Fruit fly (Drosophila melanogaster) whole organism, embryonic: Measurements from ENCODE around the gene CG33203.

Experiments used
- ATbp ChIP-seq: fragments of 200-800 bp; sonication (Bioruptor generic); optimal IDR thresholded peaks from 2 replicates; lab custom pipeline; 2017; ENCODE audit warnings: missing biosample characterization, mild to moderate bottlenecking, missing genetic modification characterization, missing genetic modification reagents
- Asciz ChIP-seq: fragments of 200-800 bp; sonication (Bioruptor generic); optimal IDR thresholded peaks from 2 replicates; lab custom pipeline; 2017; ENCODE audit warnings: missing biosample characterization, mild to moderate bottlenecking, missing genetic modification characterization, missing genetic modification reagents
- Atf-2 ChIP-seq: fragments of 200-800 bp; sonication (Bioruptor generic); optimal IDR thresholded peaks from 2 replicates; lab custom pipeline; 2016; ENCODE audit warnings: missing biosample characterization, missing genetic modification characterization
- Awh ChIP-seq: fragments of 200-800 bp; sonication (Bioruptor generic); IDR thresholded peaks from 2 replicates; pipeline ENCODE4, ENCODE4 v1.3.6; 2022; ENCODE audit warnings: missing biosample characterization, missing genetic modification characterization
- CG10431 ChIP-seq: fragments of 200-800 bp; sonication (Bioruptor generic); optimal IDR thresholded peaks from 3 replicates; lab custom pipeline; 2018; ENCODE audit warnings: missing biosample characterization, mild to moderate bottlenecking, missing genetic modification characterization
- CG10959 ChIP-seq: fragments of 200-800 bp; sonication (Bioruptor generic); IDR thresholded peaks from 2 replicates; pipeline ENCODE4 v1.3.6; 2022; ENCODE audit warnings: missing biosample characterization, missing genetic modification characterization
- CG12071 ChIP-seq: fragments of 200-800 bp; sonication (Bioruptor generic); optimal IDR thresholded peaks from 3 replicates; lab custom pipeline; 2018; ENCODE audit warnings: missing biosample characterization, mild to moderate bottlenecking, missing genetic modification characterization
- CG14050 ChIP-seq: fragments of 200-800 bp; sonication (Bioruptor generic); IDR thresholded peaks from 3 replicates; pipeline ENCODE4 v1.3.6; 2022; ENCODE audit warnings: missing biosample characterization, missing genetic modification characterization
- CG14667 ChIP-seq: fragments of 200-800 bp; sonication (Bioruptor generic); IDR thresholded peaks from 2 replicates; pipeline ENCODE4 v1.3.6; 2022; ENCODE audit warnings: missing biosample characterization, missing genetic modification characterization
- CG16863 ChIP-seq: fragments of 200-800 bp; sonication (Bioruptor generic); optimal IDR thresholded peaks from 3 replicates; lab custom pipeline; 2016; ENCODE audit warnings: missing biosample characterization, missing genetic modification characterization
- CG17568 ChIP-seq: fragments of 200-800 bp; sonication (Bioruptor generic); optimal IDR thresholded peaks from 2 replicates; lab custom pipeline; 2018; ENCODE audit warnings: missing biosample characterization, mild to moderate bottlenecking, missing genetic modification characterization, moderate library complexity
- CG18262 ChIP-seq: fragments of 200-800 bp; optimal IDR thresholded peaks from 3 replicates; lab custom pipeline; 2019; ENCODE audit warnings: missing biosample characterization, mild to moderate bottlenecking, missing genetic modification characterization, moderate library complexity
- CG2875 ChIP-seq: fragments of 200-800 bp; sonication (Bioruptor generic); optimal IDR thresholded peaks from 2 replicates; lab custom pipeline; 2017; ENCODE audit warnings: missing biosample characterization, mild to moderate bottlenecking, missing genetic modification characterization, missing genetic modification reagents
- CG30403 ChIP-seq: fragments of 200-800 bp; sonication (Bioruptor generic); optimal IDR thresholded peaks from 3 replicates; lab custom pipeline; 2016; ENCODE audit warnings: missing biosample characterization, missing genetic modification characterization
- CG4854 ChIP-seq: fragments of 200-800 bp; sonication (Bioruptor generic); optimal IDR thresholded peaks from 2 replicates; lab custom pipeline; 2016; ENCODE audit warnings: missing biosample characterization, missing genetic modification characterization, inconsistent platforms
- CG7357 ChIP-seq: fragments of 200-800 bp; sonication (Bioruptor generic); IDR thresholded peaks from 3 replicates; pipeline ENCODE4 v1.3.6; 2022; ENCODE audit warnings: missing biosample characterization, missing genetic modification characterization
- CG7928 ChIP-seq: fragments of 200-800 bp; sonication (Bioruptor generic); optimal IDR thresholded peaks from 2 replicates; lab custom pipeline; 2017; ENCODE audit warnings: missing biosample characterization, mild to moderate bottlenecking, missing genetic modification characterization
- CoRest ChIP-seq: fragments of 200-800 bp; sonication (Bioruptor generic); optimal IDR thresholded peaks from 3 replicates; lab custom pipeline; 2018; ENCODE audit warnings: missing biosample characterization, mild to moderate bottlenecking, missing genetic modification characterization, moderate library complexity
- D ChIP-seq, 2 experiments: fragments of 200-800 bp in 1 of 2; fragments of >200 bp in 1 of 2; sonication (Bioruptor generic) in 1 of 2; optimal IDR thresholded peaks; 2 replicates in 1 of 2; 3 replicates in 1 of 2; lab custom pipeline; 2017; ENCODE audit warnings: mild to moderate bottlenecking in 1 of 2, missing biosample characterization in 1 of 2, missing genetic modification characterization in 1 of 2, missing genetic modification reagents in 1 of 2
- Dbx ChIP-seq: fragments of 200-800 bp; sonication (Bioruptor generic); IDR thresholded peaks from 3 replicates; pipeline ENCODE4 v1.3.6; 2022; ENCODE audit warnings: missing biosample characterization, missing genetic modification characterization
- E2f1 ChIP-seq: fragments of 200-800 bp; sonication (Bioruptor generic); IDR thresholded peaks from 2 replicates; pipeline ENCODE4 v1.3.6; 2022; ENCODE audit warnings: missing biosample characterization, missing genetic modification characterization
- Eip74EF ChIP-seq, 2 experiments: fragments of 200-800 bp in 1 of 2; fragments of >200 bp in 1 of 2; sonication (Bioruptor generic) in 1 of 2; optimal IDR thresholded peaks; 2 replicates each; lab custom pipeline; 2017 to 2019; ENCODE audit warnings: missing biosample characterization in 2 of 2, missing genetic modification characterization in 2 of 2, mild to moderate bottlenecking in 1 of 2, moderate library complexity in 1 of 2
- Hey ChIP-seq: fragments of 200-800 bp; sonication (Bioruptor generic); optimal IDR thresholded peaks from 3 replicates; lab custom pipeline; 2018; ENCODE audit warnings: missing biosample characterization, mild to moderate bottlenecking, missing genetic modification characterization
- Lim3 ChIP-seq: fragments of 200-800 bp; sonication (Bioruptor generic); IDR thresholded peaks from 2 replicates; pipeline ENCODE4 v1.3.6; 2022; ENCODE audit warnings: missing biosample characterization, missing genetic modification characterization
- Myb ChIP-seq: fragments of 200-800 bp; sonication (Bioruptor generic); optimal IDR thresholded peaks from 2 replicates; lab custom pipeline; 2016; ENCODE audit warnings: missing biosample characterization, missing genetic modification characterization
- Oli ChIP-seq: fragments of 200-800 bp; sonication (Bioruptor generic); optimal IDR thresholded peaks from 2 replicates; lab custom pipeline; 2018; ENCODE audit warnings: missing biosample characterization, mild to moderate bottlenecking, missing genetic modification characterization, moderate library complexity
- Optix ChIP-seq: fragments of 200-800 bp; sonication (Bioruptor generic); IDR thresholded peaks from 3 replicates; pipeline ENCODE4 v1.3.6; 2022; ENCODE audit warnings: missing biosample characterization, missing genetic modification characterization
- Sox100B ChIP-seq: fragments of 200-800 bp; sonication (Bioruptor generic); optimal IDR thresholded peaks from 3 replicates; lab custom pipeline; 2018; ENCODE audit warnings: missing biosample characterization, mild to moderate bottlenecking, missing genetic modification characterization
- Sry-δ ChIP-seq: fragments of 200-800 bp; sonication (Bioruptor generic); optimal IDR thresholded peaks from 2 replicates; lab custom pipeline; 2016; ENCODE audit warnings: missing biosample characterization, missing genetic modification characterization
- Vsx1 ChIP-seq: fragments of 200-800 bp; sonication (Bioruptor generic); optimal IDR thresholded peaks from 2 replicates; lab custom pipeline; 2017; ENCODE audit warnings: missing biosample characterization, mild to moderate bottlenecking, missing genetic modification characterization, missing genetic modification reagents
- ac ChIP-seq: fragments of 200-800 bp; sonication (Bioruptor generic); optimal IDR thresholded peaks from 3 replicates; lab custom pipeline; 2017; ENCODE audit warnings: missing biosample characterization, mild to moderate bottlenecking, missing genetic modification characterization
- dan ChIP-seq: fragments of 200-800 bp; sonication (Bioruptor generic); IDR thresholded peaks from 2 replicates; pipeline ENCODE4 v1.3.6; 2022; ENCODE audit warnings: missing biosample characterization, missing genetic modification characterization
- ewg ChIP-seq: fragments of 200-800 bp; sonication (Bioruptor generic); optimal IDR thresholded peaks from 3 replicates; lab custom pipeline; 2017; ENCODE audit warnings: mild to moderate bottlenecking, missing biosample characterization, missing genetic modification reagents, missing genetic modification characterization
- ham ChIP-seq: fragments of 200-800 bp; sonication (Bioruptor generic); IDR thresholded peaks from 2 replicates; pipeline ENCODE4 v1.3.6; 2022; ENCODE audit warnings: missing biosample characterization, missing genetic modification characterization
- hb ChIP-seq: fragments of 200-800 bp; sonication (Bioruptor generic); IDR thresholded peaks from 3 replicates; pipeline ENCODE4 v1.3.6; 2022; ENCODE audit warnings: missing biosample characterization, missing genetic modification characterization; ENCODE audit not compliant: partially characterized antibody
- insv ChIP-seq, 2 experiments: fragments of 200-800 bp; sonication (Bioruptor generic); optimal IDR thresholded peaks; 3 replicates each; lab custom pipeline; 2016 to 2018; ENCODE audit warnings: missing biosample characterization in 2 of 2, missing genetic modification characterization in 2 of 2
- lov ChIP-seq, 2 experiments: fragments of 200-800 bp in 1 of 2; fragments of >200 bp in 1 of 2; sonication (Bioruptor generic) in 1 of 2; IDR thresholded peaks in 1 of 2; optimal IDR thresholded peaks in 1 of 2; 2 replicates in 1 of 2; 3 replicates in 1 of 2; pipeline versions ENCODE4 v1.3.6 to Lab custom; 2017 to 2022; ENCODE audit warnings: missing biosample characterization in 1 of 2, missing genetic modification characterization in 1 of 2
- nau ChIP-seq: fragments of 200-800 bp; sonication (Bioruptor generic); optimal IDR thresholded peaks from 3 replicates; lab custom pipeline; 2017; ENCODE audit warnings: missing biosample characterization, mild to moderate bottlenecking, missing genetic modification characterization, missing genetic modification reagents
- pb ChIP-seq: fragments of 200-800 bp; sonication (Bioruptor generic); optimal IDR thresholded peaks from 3 replicates; lab custom pipeline; 2016; ENCODE audit warnings: missing biosample characterization, missing genetic modification characterization
- phol ChIP-seq: fragments of 200-800 bp; sonication (Bioruptor generic); optimal IDR thresholded peaks from 3 replicates; lab custom pipeline; 2018; ENCODE audit warnings: missing biosample characterization, mild to moderate bottlenecking, missing genetic modification characterization, moderate library complexity
- pnt ChIP-seq: fragments of 200-800 bp; sonication (Bioruptor generic); optimal IDR thresholded peaks from 3 replicates; lab custom pipeline; 2016; ENCODE audit warnings: missing biosample characterization, missing genetic modification characterization
- rib ChIP-seq: fragments of 200-800 bp; sonication (Bioruptor generic); IDR thresholded peaks from 2 replicates; pipeline ENCODE4 v1.3.6; 2022; ENCODE audit warnings: missing biosample characterization, missing genetic modification characterization
- scrt ChIP-seq: fragments of 200-800 bp; sonication (Bioruptor generic); optimal IDR thresholded peaks from 2 replicates; lab custom pipeline; 2018; ENCODE audit warnings: missing biosample characterization, mild to moderate bottlenecking, missing genetic modification characterization, moderate library complexity
- sob ChIP-seq: fragments of 200-800 bp; sonication (Bioruptor generic); IDR thresholded peaks from 2 replicates; pipeline ENCODE4 v1.3.6; 2022; ENCODE audit warnings: missing biosample characterization, missing genetic modification characterization
- sr ChIP-seq: fragments of 200-800 bp; sonication (Bioruptor generic); IDR thresholded peaks from 3 replicates; pipeline ENCODE4 v1.3.6; 2022; ENCODE audit warnings: missing biosample characterization, missing genetic modification characterization
- ttk ChIP-seq: fragments of 200-800 bp; sonication (Bioruptor generic); IDR thresholded peaks from 2 replicates; pipeline ENCODE4 v2.1.2; 2022; ENCODE audit warnings: missing biosample characterization, missing genetic modification characterization
- unc-4 ChIP-seq: fragments of 200-800 bp; sonication (Bioruptor generic); IDR thresholded peaks from 2 replicates; pipeline ENCODE4 v1.3.6; 2022; ENCODE audit warnings: missing biosample characterization, missing genetic modification characterization; ENCODE audit not compliant: partially characterized antibody
- zfh2 ChIP-seq: fragments of 200-800 bp; sonication (Bioruptor generic); optimal IDR thresholded peaks from 2 replicates; lab custom pipeline; 2016; ENCODE audit warnings: missing biosample characterization, missing genetic modification characterization

The CG33203 gene

DNA sequence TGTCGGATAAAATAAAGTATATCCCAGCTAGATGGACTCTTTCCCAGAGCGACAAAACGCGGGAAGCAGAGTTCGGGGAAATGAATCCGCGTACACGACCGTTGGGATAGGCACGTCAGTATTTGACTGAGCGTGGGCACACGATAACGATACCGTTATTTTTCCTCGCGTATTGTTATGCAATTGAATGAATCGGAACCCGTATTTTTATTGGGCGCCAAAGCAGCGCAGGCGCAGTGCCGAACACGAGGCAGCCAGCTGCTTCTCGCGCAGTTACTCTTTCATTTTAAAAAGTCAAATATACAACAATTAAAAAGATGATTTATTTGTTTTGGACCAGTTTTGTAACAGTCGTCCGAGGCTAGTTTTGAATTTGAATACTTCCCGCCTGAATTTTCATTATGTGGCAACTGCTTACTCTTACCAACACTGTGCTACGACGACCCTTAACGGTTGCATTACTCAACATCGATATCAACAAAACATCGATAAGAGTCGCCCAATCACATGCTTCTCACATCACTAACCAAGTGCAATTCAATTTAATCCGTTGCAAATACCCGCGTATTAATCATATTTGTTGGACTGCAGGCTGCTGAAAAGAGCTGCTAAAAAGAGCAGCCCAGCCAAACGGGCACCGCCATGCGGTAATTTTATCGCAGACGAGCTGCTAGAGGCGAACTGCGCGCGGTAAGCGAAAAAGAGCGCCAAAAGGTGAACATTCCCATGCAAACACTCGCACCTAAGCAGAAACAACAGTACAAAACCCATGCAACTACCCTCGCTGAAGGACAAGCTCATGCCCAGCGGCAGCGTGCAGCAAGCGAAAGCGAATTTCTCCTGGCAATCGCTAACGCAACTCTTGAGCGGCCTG, at the start of gene CG33203, which contains the start of gene Doa (continued):
- TF ChIP-seq zfh2 (peak; percentile 77), Vsx1 (no peak), CG14667 (no peak), insv (GFP tag; optimal IDR thresholded peaks at IDR 0.05; lab: Kevin White, UChicago) (peak in 1 of 2 experiments; percentile 21), Lim3 (no peak), CG10431 (GFP tag; lab: Kevin White, UChicago) (no peak), Sry-δ (peak; percentile 98), ATbp (GFP tag; lab: Kevin White, UChicago) (no peak), lov (optimal IDR thresholded peaks at IDR 0.05; lab: Kevin White, UChicago) (no peak), lov (GFP tag; IDR thresholded peaks at IDR 0.05; lab: Robert Waterston, UW) (no peak), hb (GFP tag; lab: Robert Waterston, UW) (peak; percentile 82; the same call in 2 of the 3 replicates), CoRest (tag; lab: Kevin White, UChicago) (peak; percentile 66), Hey (no peak), dan (no peak), rib (GFP tag; lab: Robert Waterston, UW) (no peak), pb (GFP tag; lab: Kevin White, UChicago) (no peak), Sox100B (GFP tag; lab: Kevin White, UChicago) (no peak), CG4854 (no peak), sob (GFP tag; lab: Robert Waterston, UW) (peak; percentile 78), CG18262 (tag; lab: Kevin White, UChicago) (no peak), CG17568 (GFP tag; lab: Kevin White, UChicago) (no peak), Oli (tag; lab: Kevin White, UChicago) (no peak), D (optimal IDR thresholded peaks at IDR 0.05; lab: Kevin White, UChicago) (no peak), D (GFP tag; optimal IDR thresholded peaks at IDR 0.05; lab: Kevin White, UChicago) (no peak), unc-4 (GFP tag; lab: Robert Waterston, UW) (peak; percentile 87), Atf-2 (no peak), ewg (GFP tag; lab: Kevin White, UChicago) (peak; percentile 100), CG7928 (peak; percentile 86), ttk (GFP tag; lab: Robert Waterston, UW) (no peak), scrt (GFP tag; lab: Kevin White, UChicago) (no peak), CG30403 (GFP tag; lab: Kevin White, UChicago) (peak; percentile 57), ham (GFP tag; lab: Robert Waterston, UW) (no peak), phol (tag; lab: Kevin White, UChicago) (peak; percentile 53), Myb (GFP tag; lab: Kevin White, UChicago) (peak; percentile 98), Dbx (GFP tag; lab: Robert Waterston, UW) (peak; percentile 59; the same call in 2 of the 3 replicates), nau (no peak), sr (no peak), Optix (0 out of 3 replicates have a peak, but pooled peaks have one; percentile 18), ac (GFP tag; lab: Kevin White, UChicago) (no peak), CG16863 (peak; percentile 67), CG10959 (no peak), CG14050 (GFP tag; lab: Robert Waterston, UW) (no peak), pnt (GFP tag; lab: Kevin White, UChicago) (peak; percentile 42), CG7357 (no peak), Asciz (no peak), CG2875 (GFP tag; lab: Kevin White, UChicago) (no peak), Awh (GFP tag; lab: Robert Waterston, UW) (no peak), E2f1 (no peak), Eip74EF (GFP tag; optimal IDR thresholded peaks at IDR 0.05; lab: Kevin White, UChicago) (no peak), CG12071 (GFP tag; lab: Kevin White, UChicago) (no peak)
